Worm (Caenorhabditis elegans) whole organism, L4 larva: Measurements from ENCODE around the gene C06B3.6.

ENCODE experiments used
- aha-1 ChIP-seq: fragments of 150-350 bp; peaks from one replicate; lab custom pipeline; 2014; ENCODE audit warnings: missing biosample characterization, missing genetic modification characterization
- lin-15B ChIP-seq: fragments of 150-350 bp; sonication (generic microtip); optimal IDR thresholded peaks from 3 replicates; lab custom pipeline; 2014; ENCODE audit warnings: missing biosample characterization, missing genetic modification characterization
- nhr-11 ChIP-seq: fragments of 150-350 bp; optimal IDR thresholded peaks from 2 replicates; lab custom pipeline; 2014; ENCODE audit warnings: missing biosample characterization, missing genetic modification characterization
- nhr-237 ChIP-seq: sonication (generic microtip); optimal IDR thresholded peaks from 2 replicates; lab custom pipeline; 2017; ENCODE audit warnings: missing biosample characterization, missing genetic modification characterization
- saeg-2 ChIP-seq: fragments of 200-800 bp; sonication (Bioruptor generic); IDR thresholded peaks from 2 replicates; pipeline ENCODE4 v1.3.6; 2022; ENCODE audit warnings: missing genetic modification reagents, missing genetic modification characterization, missing compliant biosample characterization

- TF ChIP-seq nhr-11 (tag; lab: Kevin White, UChicago), result no peak
- no peak for TF ChIP-seq saeg-2 (GFP tag; lab: Robert Waterston, UW)
- TF ChIP-seq nhr-237 (tag; lab: Kevin White, UChicago), result no peak
- TF ChIP-seq aha-1, result peak; percentile 95
- no peak for TF ChIP-seq lin-15B (tag; lab: Kevin White, UChicago)
Observed at ce11 chrV:13908916-13909176, at the start of gene C06B3.6.
